Fruit fly (Drosophila melanogaster) whole organism, pupa: ENCODE data around the gene CtsF.

Experiments used
- CG10348 ChIP-seq: fragments of 200-800 bp; sonication (Bioruptor generic); IDR thresholded peaks from 2 replicates; pipeline ENCODE4 v1.3.6; 2022; ENCODE audit warnings: missing biosample characterization, missing genetic modification characterization
- CG12605 ChIP-seq: fragments of 200-800 bp; sonication (Bioruptor generic); IDR thresholded peaks from 2 replicates; pipeline ENCODE4 v1.3.6; 2022; ENCODE audit warnings: missing biosample characterization, missing genetic modification characterization
- CG13204 ChIP-seq: fragments of 200-800 bp; sonication (Bioruptor generic); optimal IDR thresholded peaks from 2 replicates; lab custom pipeline; 2018; ENCODE audit warnings: missing biosample characterization, mild to moderate bottlenecking, missing genetic modification characterization, moderate library complexity
- CG14655 ChIP-seq: fragments of 200-800 bp; sonication (Bioruptor generic); optimal IDR thresholded peaks from 3 replicates; lab custom pipeline; 2017; ENCODE audit warnings: mild to moderate bottlenecking, missing biosample characterization, missing genetic modification reagents, missing genetic modification characterization
- CG15710 ChIP-seq: fragments of 200-800 bp; sonication (Bioruptor generic); optimal IDR thresholded peaks from 2 replicates; lab custom pipeline; 2018; ENCODE audit warnings: missing biosample characterization, mild to moderate bottlenecking, missing genetic modification characterization, moderate library complexity
- CG17806 ChIP-seq: fragments of 200-800 bp; sonication (Bioruptor generic); optimal IDR thresholded peaks from 2 replicates; lab custom pipeline; 2018; ENCODE audit warnings: missing biosample characterization, mild to moderate bottlenecking, missing genetic modification characterization, moderate library complexity
- CG32121 ChIP-seq: fragments of 200-800 bp; sonication (Bioruptor generic); IDR thresholded peaks from 2 replicates; pipeline ENCODE4 v1.3.6; 2022; ENCODE audit warnings: missing biosample characterization, missing genetic modification characterization
- CG34367 ChIP-seq: fragments of 200-800 bp; sonication (Bioruptor generic); optimal IDR thresholded peaks from 2 replicates; lab custom pipeline; 2018; ENCODE audit warnings: missing biosample characterization, mild to moderate bottlenecking, missing genetic modification characterization
- CG4496 ChIP-seq: fragments of 200-800 bp; sonication (Bioruptor generic); IDR thresholded peaks from 3 replicates; pipeline ENCODE4 v1.3.6; 2022; ENCODE audit warnings: missing biosample characterization, missing genetic modification characterization
- CG8159 ChIP-seq: fragments of 200-800 bp; sonication (Bioruptor generic); optimal IDR thresholded peaks from 3 replicates; lab custom pipeline; 2018; ENCODE audit warnings: missing biosample characterization, mild to moderate bottlenecking, missing genetic modification characterization, moderate library complexity
- CG8301 ChIP-seq: fragments of 200-800 bp; sonication (Bioruptor generic); optimal IDR thresholded peaks from 2 replicates; lab custom pipeline; 2018; ENCODE audit warnings: missing biosample characterization, mild to moderate bottlenecking, missing genetic modification characterization
- CG9948 ChIP-seq: fragments of 200-800 bp; sonication (Bioruptor generic); optimal IDR thresholded peaks from 2 replicates; lab custom pipeline; 2018; ENCODE audit warnings: missing biosample characterization, mild to moderate bottlenecking, missing genetic modification characterization, moderate library complexity
- D1 ChIP-seq: fragments of 200-800 bp; sonication (Bioruptor generic); optimal IDR thresholded peaks from 2 replicates; lab custom pipeline; 2018; ENCODE audit warnings: missing biosample characterization, mild to moderate bottlenecking, missing genetic modification characterization, moderate library complexity
- EcR ChIP-seq: fragments of 200-800 bp; sonication (Bioruptor generic); optimal IDR thresholded peaks from 3 replicates; lab custom pipeline; 2019; ENCODE audit warnings: missing biosample characterization, missing genetic modification characterization, mild to moderate bottlenecking, moderate library complexity, missing genetic modification reagents
- Ets98B ChIP-seq: fragments of 200-800 bp; sonication (Bioruptor generic); IDR thresholded peaks from 2 replicates; pipeline ENCODE4 v1.3.6; 2022; ENCODE audit warnings: missing biosample characterization, missing genetic modification characterization
- Pif1A ChIP-seq: fragments of 200-800 bp; sonication (Bioruptor generic); optimal IDR thresholded peaks from 3 replicates; lab custom pipeline; 2016; ENCODE audit warnings: missing biosample characterization, missing genetic modification characterization
- Pif1B ChIP-seq: fragments of 200-800 bp; sonication (Bioruptor generic); optimal IDR thresholded peaks from 3 replicates; lab custom pipeline; 2016; ENCODE audit warnings: missing biosample characterization, missing genetic modification characterization
- Snoo ChIP-seq: fragments of 200-800 bp; sonication (Bioruptor generic); optimal IDR thresholded peaks from 3 replicates; lab custom pipeline; 2017; ENCODE audit warnings: missing biosample characterization, mild to moderate bottlenecking, missing genetic modification characterization, inconsistent platforms
- fd96Ca ChIP-seq: fragments of 200-800 bp; sonication (Bioruptor generic); IDR thresholded peaks from 3 replicates; pipeline ENCODE4 v1.3.6; 2022; ENCODE audit warnings: missing biosample characterization, missing genetic modification characterization
- gl ChIP-seq: fragments of 200-800 bp; sonication (Bioruptor generic); optimal IDR thresholded peaks from 2 replicates; lab custom pipeline; 2018; ENCODE audit warnings: missing biosample characterization, mild to moderate bottlenecking, missing genetic modification characterization
- rn ChIP-seq: fragments of 200-800 bp; sonication (Bioruptor generic); IDR thresholded peaks from 2 replicates; pipeline ENCODE4 v1.3.6; 2022; ENCODE audit warnings: missing biosample characterization, missing genetic modification characterization

Gene CtsF

DNA sequence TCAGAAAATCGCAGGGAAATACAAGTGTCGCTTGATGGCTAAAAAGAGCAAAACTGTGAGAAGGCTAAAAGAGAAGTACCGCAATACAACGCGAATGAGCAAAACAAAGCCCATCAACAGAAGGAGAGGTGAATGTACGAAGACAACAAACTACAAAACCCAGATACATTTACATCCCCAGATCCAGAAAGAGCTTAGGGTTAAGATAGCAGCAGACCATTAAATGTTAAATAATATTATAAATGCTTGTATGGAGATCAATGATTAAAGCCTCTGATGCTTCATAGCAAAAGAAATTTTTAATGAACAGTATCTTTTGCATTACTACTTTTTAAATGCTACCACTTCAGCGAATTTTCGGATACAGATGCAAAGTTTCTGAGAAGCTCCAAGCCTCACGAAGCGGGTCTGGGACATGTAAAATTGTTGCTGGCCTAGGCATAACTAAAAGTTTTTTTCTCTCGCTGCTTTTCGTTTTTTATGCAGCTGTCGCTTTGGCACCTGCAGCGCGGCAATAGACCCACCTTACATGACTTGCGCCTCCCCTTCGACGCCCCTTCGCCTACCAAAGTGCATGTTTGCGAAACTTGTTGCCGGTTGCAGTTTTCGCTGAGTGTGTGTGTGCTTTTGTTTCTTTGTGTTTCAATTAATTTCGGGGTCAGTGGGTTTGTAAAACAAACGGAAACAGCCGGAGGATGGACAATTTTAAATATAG is 46.1 kb downstream of the CtsF start:
- TF ChIP-seq fd96Ca (GFP tag; lab: Robert Waterston, UW) (no peak; the same call in 2 of the 3 replicates), CG9948 (no peak), CG13204 (GFP tag; lab: Kevin White, UChicago) (no peak), Pif1A (GFP tag; lab: Kevin White, UChicago) (no peak), CG8159 (no peak), D1 (tag; lab: Kevin White, UChicago) (no peak), EcR (GFP tag; lab: Kevin White, UChicago) (peak; percentile 83), CG17806 (tag; lab: Kevin White, UChicago) (no peak), gl (tag; lab: Kevin White, UChicago) (no peak), CG12605 (GFP tag; lab: Robert Waterston, UW) (no peak), rn (GFP tag; lab: Robert Waterston, UW) (no peak), CG8301 (tag; lab: Kevin White, UChicago) (no peak), CG32121 (GFP tag; lab: Robert Waterston, UW) (peak; percentile 25; the same call in 1 of the 2 replicates), CG15710 (no peak), CG4496 (GFP tag; lab: Robert Waterston, UW) (peak; percentile 55; the same call in 2 of the 3 replicates), Pif1B (GFP tag; lab: Kevin White, UChicago) (no peak), Ets98B (GFP tag; lab: Robert Waterston, UW) (peak; percentile 36; the same call in 1 of the 2 replicates), Snoo (tag; lab: Kevin White, UChicago) (no peak), CG10348 (GFP tag; lab: Robert Waterston, UW) (no peak), CG34367 (no peak), CG14655 (GFP tag; lab: Kevin White, UChicago) (no peak)

- TF ChIP-seq CG12605 (GFP tag; lab: Robert Waterston, UW): no peak
- no peak for TF ChIP-seq CG8301 (tag; lab: Kevin White, UChicago)
Observed at dm6 chr3R:5203796-5204195, 47.7 kb downstream of the CtsF start.

DNA sequence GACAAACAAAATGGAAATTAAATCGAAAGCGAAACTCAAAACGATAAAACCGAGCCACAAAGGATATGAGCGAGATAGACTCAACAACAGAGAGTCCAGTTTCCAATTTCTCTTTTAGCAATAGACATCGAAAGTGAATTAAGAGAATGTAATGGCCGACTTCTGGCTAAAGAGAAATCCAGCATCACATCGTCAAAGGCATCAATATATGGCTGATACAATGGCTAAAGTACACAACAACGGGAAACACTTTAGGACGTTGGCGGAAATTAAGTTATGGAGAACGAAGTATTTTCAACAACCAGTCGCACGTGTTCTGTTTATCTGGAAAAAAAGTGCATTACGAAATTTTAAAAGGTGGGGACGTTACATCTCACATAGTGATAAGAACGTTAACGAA is 52.0 kb downstream of the CtsF start:
- TF ChIP-seq CG15710 (no peak), EcR (GFP tag; lab: Kevin White, UChicago) (no peak), CG14655 (GFP tag; lab: Kevin White, UChicago) (no peak), CG17806 (tag; lab: Kevin White, UChicago) (no peak), CG13204 (GFP tag; lab: Kevin White, UChicago) (no peak), CG12605 (GFP tag; lab: Robert Waterston, UW) (no peak), rn (GFP tag; lab: Robert Waterston, UW) (no peak), CG8159 (no peak), Ets98B (GFP tag; lab: Robert Waterston, UW) (no peak), CG34367 (no peak), CG4496 (GFP tag; lab: Robert Waterston, UW) (no peak), Pif1B (GFP tag; lab: Kevin White, UChicago) (no peak), Pif1A (GFP tag; lab: Kevin White, UChicago) (no peak), gl (tag; lab: Kevin White, UChicago) (no peak), fd96Ca (GFP tag; lab: Robert Waterston, UW) (no peak), CG32121 (GFP tag; lab: Robert Waterston, UW) (no peak), CG10348 (GFP tag; lab: Robert Waterston, UW) (no peak)

dm6 chr3R:5198302-5198701 is 53.2 kb downstream of the CtsF start:
- no peak for TF ChIP-seq CG8159
- TF ChIP-seq rn (GFP tag; lab: Robert Waterston, UW): no peak
- TF ChIP-seq Pif1A (GFP tag; lab: Kevin White, UChicago): peak; percentile 59
- TF ChIP-seq CG14655 (GFP tag; lab: Kevin White, UChicago): no peak
- TF ChIP-seq EcR (GFP tag; lab: Kevin White, UChicago): no peak
- no peak for TF ChIP-seq Ets98B (GFP tag; lab: Robert Waterston, UW)
- no peak for TF ChIP-seq gl (tag; lab: Kevin White, UChicago)
- no peak for TF ChIP-seq CG9948
- TF ChIP-seq CG15710: peak; percentile 31
- peak; percentile 53 for TF ChIP-seq CG12605 (GFP tag; lab: Robert Waterston, UW)
- TF ChIP-seq fd96Ca (GFP tag; lab: Robert Waterston, UW): no peak; the same call in 1 of the 3 replicates
- TF ChIP-seq CG10348 (GFP tag; lab: Robert Waterston, UW): no peak
- TF ChIP-seq CG8301 (tag; lab: Kevin White, UChicago): peak; percentile 21
- no peak for TF ChIP-seq D1 (tag; lab: Kevin White, UChicago)
- TF ChIP-seq CG13204 (GFP tag; lab: Kevin White, UChicago): no peak
- TF ChIP-seq Pif1B (GFP tag; lab: Kevin White, UChicago): no peak
- peak; percentile 27; the same call in 1 of the 2 replicates for TF ChIP-seq CG32121 (GFP tag; lab: Robert Waterston, UW)
- peak; percentile 4 for TF ChIP-seq Snoo (tag; lab: Kevin White, UChicago)
- TF ChIP-seq CG34367: no peak
- TF ChIP-seq CG4496 (GFP tag; lab: Robert Waterston, UW): peak; percentile 63; the same call in 1 of the 3 replicates
- peak; percentile 23 for TF ChIP-seq CG17806 (tag; lab: Kevin White, UChicago)

dm6 chr3R:5193271-5193670 is 58.3 kb downstream of the CtsF start:
- no peak for TF ChIP-seq gl (tag; lab: Kevin White, UChicago)
- TF ChIP-seq fd96Ca (GFP tag; lab: Robert Waterston, UW): no peak
- peak; percentile 8 for TF ChIP-seq Pif1A (GFP tag; lab: Kevin White, UChicago)
- peak; percentile 7 for TF ChIP-seq CG14655 (GFP tag; lab: Kevin White, UChicago)
- no peak for TF ChIP-seq CG32121 (GFP tag; lab: Robert Waterston, UW)
- no peak for TF ChIP-seq CG17806 (tag; lab: Kevin White, UChicago)
- TF ChIP-seq D1 (tag; lab: Kevin White, UChicago): no peak
- TF ChIP-seq CG12605 (GFP tag; lab: Robert Waterston, UW): no peak
- TF ChIP-seq CG10348 (GFP tag; lab: Robert Waterston, UW): no peak
- TF ChIP-seq Ets98B (GFP tag; lab: Robert Waterston, UW): no peak
- TF ChIP-seq CG8159: peak; percentile 9
- TF ChIP-seq CG9948: no peak
- TF ChIP-seq rn (GFP tag; lab: Robert Waterston, UW): no peak
- TF ChIP-seq Pif1B (GFP tag; lab: Kevin White, UChicago): no peak
- no peak for TF ChIP-seq EcR (GFP tag; lab: Kevin White, UChicago)
- TF ChIP-seq CG4496 (GFP tag; lab: Robert Waterston, UW): no peak
- TF ChIP-seq CG34367: no peak
